Worm (Caenorhabditis elegans): ENCODE results near the gene lin-49.

The lin-49 gene

DNA sequence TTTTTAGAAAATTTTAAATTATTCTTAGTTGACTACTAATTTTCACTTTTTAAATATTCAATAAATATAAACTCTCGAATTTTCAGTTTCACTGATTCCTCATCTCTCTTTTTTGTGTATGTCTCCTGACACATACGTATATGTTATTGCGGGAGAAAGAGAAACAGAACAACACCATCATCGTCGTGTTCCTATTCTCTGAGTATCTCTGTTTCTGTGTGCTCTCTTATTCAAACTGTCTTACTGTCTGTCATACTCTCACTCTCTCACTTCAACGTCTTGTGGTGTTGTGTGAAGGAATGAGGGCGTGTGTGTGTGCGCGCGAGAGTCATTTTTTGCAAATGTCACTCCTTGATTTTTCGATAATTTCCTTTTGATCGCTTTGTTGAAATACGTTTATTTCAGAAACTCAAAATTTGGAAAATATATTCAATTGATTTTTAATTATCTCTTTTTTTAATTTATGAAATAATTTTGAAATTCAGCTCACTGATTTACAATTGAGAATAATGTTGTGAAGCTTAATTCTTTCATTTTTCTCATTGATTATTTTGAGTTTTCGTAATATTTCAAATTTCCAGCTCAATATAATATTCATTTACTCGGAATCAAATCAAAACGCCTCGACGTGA lies at the start of gene lin-49:
Gene lin-49, plus strand, starts transcription at position 582 of the 632 bp plus-strand sequence.
- TF ChIP-seq unc-62 (GFP tag; optimal IDR thresholded peaks at IDR 0.05) = no peak

DNA sequence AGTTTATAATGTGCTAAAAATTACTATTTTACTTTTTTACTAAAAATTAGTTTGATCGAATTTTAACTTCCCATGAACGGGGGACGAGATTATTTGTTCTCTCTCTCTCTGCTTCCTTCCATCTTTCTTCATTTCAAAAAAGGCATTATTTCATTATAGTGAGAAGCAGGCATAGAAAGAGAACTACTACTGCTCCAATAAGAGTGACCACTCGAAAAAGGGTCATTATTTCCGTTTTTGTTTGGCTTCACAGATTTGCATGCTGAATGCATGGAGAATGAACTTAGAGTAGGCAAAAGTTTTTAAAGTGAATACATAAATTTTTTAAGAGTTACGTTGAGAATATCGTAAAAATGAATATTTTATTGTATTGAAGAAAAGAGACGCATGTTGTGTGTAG lies 49.8 kb upstream of the lin-49 start:
- no peak for TF ChIP-seq unc-62 (GFP tag; optimal IDR thresholded peaks at IDR 0.05)

DNA sequence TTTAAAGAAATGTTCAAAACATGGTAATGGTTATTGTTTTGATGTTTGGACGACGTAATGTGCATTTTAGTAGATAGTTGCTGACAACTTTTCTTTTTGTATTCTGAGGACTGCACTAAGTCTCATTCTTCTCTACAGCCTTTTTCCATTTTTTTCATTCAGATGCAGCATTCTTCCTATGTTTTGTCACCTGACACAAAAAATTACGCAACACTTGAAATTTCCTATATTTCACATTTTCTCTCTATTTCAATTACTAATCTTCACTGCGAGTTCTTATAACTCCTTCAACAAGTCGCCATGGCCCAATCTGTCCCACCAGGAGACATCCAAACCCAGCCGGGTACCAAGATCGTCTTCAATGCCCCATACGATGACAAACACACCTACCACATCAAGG lies 49.3 kb upstream of the lin-49 start, which contains the start of gene Y59H11AM.1:
Gene Y59H11AM.1, plus strand, starts transcription at position 301 of the 400 bp plus-strand sequence.
- no peak for TF ChIP-seq unc-62 (GFP tag; optimal IDR thresholded peaks at IDR 0.05)

DNA sequence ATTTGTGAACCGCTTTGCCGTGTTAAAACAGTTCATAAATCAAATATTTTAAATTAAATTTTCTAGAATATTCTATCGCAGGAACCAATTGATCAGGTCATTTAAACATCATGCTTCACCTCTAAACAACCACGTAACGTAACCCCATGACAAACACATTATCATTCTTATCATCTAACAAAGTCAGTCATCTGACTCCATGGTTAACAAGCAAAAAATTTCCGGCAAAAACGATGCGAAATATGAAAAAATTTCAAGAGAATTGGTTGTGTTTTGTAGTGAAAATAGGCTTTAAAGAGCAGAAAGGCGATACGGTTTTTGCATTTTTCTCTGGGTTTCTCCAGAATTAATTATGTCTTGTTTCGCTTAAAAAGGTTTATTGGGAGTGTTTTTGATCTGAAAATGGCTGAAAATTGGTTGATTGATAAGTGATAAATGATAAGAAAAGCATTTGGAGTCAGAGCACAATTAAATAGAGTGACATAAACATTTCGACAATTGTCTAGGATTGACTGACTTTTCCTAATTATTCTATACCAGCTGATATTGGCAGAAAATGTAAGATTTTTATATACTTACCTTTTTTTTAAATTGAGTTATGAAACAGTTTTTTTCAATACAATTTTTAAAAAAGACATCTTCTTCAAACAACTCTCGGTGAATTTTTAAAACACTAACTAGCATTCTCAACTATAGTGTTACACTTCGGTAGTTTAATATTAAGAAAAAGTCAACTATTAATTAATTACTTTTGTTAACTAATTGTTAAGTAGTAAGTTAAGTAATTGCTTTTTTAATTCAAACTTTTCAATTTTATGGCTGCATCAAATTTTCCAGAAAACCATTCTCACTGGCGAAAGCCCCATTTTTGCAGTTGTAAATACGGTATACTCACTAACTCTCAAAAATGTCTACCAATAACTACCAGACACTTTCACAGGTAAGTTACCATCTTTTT lies 35.1 kb upstream of the lin-49 start, which contains the start of gene catp-7:
Gene catp-7, plus strand, starts transcription at position 908 of the 958 bp plus-strand sequence.
- TF ChIP-seq unc-62 (GFP tag; optimal IDR thresholded peaks at IDR 0.05) = no peak

DNA sequence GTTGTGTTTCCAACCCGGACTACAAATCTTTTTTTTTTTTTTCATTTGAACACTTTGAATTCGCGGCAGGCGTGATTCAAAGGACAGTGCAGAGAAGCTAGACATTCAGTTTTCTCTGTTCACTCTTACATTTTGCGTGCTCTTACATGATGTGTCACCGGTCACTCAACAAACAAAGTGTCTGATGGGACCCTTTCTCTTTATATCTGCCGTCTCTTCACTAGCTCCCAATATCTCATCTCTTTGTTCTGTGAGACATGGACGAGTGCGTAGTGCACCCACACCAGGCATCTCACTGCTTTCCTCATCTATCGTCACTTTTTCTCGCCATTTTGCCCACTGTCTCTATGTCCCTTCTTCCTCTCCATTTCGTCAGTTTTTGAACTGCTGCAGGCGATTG lies 33.4 kb upstream of the lin-49 start:
- no peak for TF ChIP-seq unc-62 (GFP tag; optimal IDR thresholded peaks at IDR 0.05)

DNA sequence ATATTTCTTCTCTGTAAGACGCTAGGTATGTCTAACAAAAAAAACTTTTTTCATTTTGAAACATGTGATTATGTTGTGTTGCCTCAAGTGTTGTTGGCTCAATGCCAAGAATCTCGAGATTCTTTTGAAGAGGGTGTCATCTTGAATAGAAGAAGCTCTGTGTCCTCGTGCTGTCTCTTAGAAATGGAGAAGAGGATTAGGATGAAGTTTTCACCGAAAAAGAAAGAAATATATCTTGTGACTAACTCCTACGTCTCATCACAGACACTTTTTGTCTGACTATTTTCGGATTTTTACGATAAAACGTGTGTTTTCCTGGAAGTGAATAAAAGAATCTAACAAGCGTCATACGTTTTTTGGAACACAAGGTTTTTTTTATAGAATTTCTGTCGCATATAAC lies 32.9 kb upstream of the lin-49 start:
- no peak for TF ChIP-seq unc-62 (GFP tag; optimal IDR thresholded peaks at IDR 0.05)

DNA sequence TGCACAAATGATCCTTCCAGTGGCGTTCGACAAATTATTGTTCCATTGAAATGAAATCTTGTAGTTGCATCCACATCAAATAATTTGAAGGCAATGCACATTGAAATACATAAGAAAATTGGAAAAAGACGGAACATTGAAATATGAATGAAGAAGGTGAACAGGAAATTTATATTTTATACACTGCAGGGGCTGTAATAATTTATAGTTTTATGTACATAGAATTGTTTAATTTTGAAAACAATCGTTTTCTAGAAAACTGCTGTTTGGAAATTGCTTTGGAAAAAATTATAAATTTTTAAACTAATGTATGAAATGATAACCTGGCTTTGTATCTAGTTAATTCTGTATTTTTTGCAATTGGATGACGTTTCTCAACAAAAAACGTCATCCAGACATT lies 25.2 kb upstream of the lin-49 start, which contains the start of gene Y59H11AR.3:
Gene Y59H11AR.3, minus strand, starts transcription at position 101 of the 400 bp plus-strand sequence.
- no peak for TF ChIP-seq unc-62 (GFP tag; optimal IDR thresholded peaks at IDR 0.05)

DNA sequence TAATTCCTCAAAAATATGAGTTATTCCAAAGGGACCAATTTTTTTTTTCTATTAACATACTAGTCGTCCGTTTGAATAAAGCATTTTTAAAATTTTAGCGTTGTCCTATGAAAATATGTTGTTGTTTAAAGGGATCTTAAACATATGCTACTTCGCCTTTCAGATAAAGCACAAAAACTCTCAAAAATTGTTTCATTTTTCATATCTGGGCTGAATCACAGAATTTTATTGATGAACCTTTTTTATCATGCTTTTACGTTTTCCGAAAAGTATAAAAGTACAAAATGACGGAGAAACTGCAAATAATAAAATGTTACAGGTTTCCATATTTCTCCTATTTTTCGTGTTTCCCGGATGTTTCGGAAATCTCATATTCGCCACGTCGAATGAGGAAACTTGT lies 24.7 kb upstream of the lin-49 start, which contains the start of gene clec-181:
Gene clec-181, plus strand, starts transcription at position 301 of the 400 bp plus-strand sequence.
- TF ChIP-seq unc-62 (GFP tag; optimal IDR thresholded peaks at IDR 0.05) = no peak

DNA sequence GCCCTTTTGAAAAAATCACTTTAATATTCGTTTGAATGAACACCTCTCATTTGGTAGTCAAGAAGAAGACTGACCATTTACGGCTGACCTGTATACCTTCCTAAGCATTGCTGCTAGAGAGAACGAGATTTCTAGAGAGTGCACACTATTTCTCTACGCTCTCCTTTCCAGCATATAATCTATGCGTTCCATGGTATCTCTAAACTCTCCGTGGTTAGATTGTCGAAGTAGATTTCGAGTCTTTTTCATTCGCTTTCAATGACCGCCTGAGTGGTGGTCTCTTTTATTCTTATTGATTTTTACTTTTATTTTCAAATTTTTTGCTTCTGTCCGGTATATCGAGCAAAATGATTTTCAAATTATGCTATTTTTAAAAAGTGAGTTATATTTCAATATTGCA lies 23.0 kb upstream of the lin-49 start:
- no peak for TF ChIP-seq unc-62 (GFP tag; optimal IDR thresholded peaks at IDR 0.05)

DNA sequence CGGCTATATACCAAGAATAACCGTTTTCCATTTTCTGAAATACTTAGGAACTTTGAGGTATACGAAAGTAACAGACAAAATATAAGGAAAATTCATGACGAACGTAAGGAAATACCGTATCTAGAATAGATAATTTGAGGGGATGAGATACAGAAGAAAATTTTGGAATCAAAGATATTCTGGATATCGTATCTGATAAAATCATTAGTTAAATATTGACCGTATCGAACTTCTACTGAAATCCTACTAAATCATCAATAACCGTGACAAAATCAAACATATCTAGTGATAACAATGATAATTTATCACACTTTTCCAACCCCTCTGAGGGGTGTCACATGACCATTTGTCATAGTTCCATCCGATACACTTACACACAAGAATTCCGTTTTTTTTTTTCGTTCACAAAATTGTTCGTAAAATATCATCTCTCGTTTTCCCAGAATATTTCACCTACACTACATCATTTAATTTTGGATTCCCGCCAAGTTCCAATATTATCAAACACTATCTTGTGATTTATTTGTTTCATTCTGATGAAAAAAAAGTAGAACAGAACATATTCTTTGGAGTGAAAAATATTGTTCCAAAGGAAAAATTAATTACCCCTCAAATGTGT lies 19.7 kb upstream of the lin-49 start, which contains the start of gene Y59H11AR.4:
Gene Y59H11AR.4, minus strand, starts transcription at position 51 of the 619 bp plus-strand sequence.
- no peak for TF ChIP-seq unc-62 (GFP tag; optimal IDR thresholded peaks at IDR 0.05)

DNA sequence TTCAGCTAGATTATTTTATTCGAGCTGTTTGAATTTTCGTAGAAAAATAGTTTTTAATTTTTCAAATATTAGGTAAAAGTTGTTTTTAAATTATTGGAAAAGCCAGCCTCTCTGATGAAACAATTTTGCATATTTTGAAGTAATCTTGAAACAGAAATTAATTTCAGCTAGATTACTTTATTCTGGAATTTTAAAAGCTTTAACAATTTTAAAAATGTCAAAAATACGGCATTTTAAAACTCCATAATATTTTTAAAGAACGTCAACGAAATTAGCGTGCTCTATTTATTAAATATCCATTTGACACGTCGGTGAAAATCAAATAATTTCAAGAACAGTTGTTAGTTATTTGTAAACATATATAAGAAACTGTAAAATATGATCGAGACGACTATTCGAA lies 17.6 kb upstream of the lin-49 start, which contains the start of gene Y59H11AR.10:
Gene Y59H11AR.10, plus strand, starts transcription at position 301 of the 400 bp plus-strand sequence.
- TF ChIP-seq unc-62 (GFP tag; optimal IDR thresholded peaks at IDR 0.05) = no peak

DNA sequence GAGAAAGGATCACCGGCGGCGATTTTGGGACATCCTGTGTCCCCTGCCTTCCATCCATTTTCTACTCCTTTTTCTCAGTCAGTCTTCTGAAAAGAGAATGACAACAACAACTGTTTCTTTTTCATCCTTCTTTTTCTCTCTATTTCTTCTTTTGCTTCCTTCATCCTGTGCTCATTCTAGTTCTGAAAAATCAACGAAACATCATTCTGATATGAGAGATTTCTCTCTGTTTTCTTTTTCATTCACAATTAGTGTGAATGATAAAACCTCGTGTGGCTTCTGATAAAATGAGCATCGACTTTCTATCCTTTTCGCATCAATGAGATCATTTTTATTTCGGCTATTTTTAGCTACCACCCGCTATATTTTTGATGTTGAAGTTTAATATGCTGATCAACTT lies 15.3 kb upstream of the lin-49 start:
- TF ChIP-seq unc-62 (GFP tag; optimal IDR thresholded peaks at IDR 0.05) = no peak

DNA sequence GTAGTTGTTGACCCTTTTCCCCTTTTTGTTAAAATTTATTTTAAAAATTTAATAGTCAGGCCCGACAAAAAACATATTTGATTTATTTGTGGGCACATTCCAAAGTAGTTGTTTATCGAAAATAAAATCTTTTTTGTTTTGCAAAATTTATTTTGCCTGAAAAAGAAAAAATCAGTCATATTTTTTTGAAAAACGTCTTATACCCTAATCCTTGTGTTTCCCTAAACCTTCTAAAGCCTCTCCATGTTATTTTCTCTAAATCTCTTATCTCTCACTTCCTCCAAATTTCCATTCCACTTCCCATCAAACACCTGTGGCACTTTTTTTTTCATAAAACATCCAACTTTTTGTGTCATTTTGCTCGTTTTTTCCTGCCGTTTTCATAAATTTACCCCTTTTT lies 12.3 kb upstream of the lin-49 start:
- no peak for TF ChIP-seq unc-62 (GFP tag; optimal IDR thresholded peaks at IDR 0.05)

DNA sequence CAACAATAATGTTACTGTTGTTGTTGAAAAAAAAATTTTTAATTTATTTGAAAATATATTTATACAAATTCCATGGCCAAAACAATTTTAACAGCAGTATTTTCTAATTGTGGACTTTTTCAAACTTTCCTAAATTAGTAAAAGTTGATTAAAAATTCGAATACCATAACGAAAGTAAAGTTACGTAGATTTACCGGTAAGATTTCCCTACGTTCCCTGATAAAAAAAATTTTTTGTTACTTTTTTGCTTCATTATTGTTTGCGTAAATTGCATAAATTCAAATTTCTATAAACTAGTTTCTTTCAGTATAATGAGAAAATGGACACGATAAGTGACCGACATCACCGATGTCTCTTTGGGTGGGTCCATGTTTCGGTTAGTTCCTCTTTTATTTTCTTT lies 11.5 kb upstream of the lin-49 start, which contains the start of gene F42A9.6:
Gene F42A9.6, plus strand, starts transcription at position 301 of the 400 bp plus-strand sequence.
- no peak for TF ChIP-seq unc-62 (GFP tag; optimal IDR thresholded peaks at IDR 0.05)

DNA sequence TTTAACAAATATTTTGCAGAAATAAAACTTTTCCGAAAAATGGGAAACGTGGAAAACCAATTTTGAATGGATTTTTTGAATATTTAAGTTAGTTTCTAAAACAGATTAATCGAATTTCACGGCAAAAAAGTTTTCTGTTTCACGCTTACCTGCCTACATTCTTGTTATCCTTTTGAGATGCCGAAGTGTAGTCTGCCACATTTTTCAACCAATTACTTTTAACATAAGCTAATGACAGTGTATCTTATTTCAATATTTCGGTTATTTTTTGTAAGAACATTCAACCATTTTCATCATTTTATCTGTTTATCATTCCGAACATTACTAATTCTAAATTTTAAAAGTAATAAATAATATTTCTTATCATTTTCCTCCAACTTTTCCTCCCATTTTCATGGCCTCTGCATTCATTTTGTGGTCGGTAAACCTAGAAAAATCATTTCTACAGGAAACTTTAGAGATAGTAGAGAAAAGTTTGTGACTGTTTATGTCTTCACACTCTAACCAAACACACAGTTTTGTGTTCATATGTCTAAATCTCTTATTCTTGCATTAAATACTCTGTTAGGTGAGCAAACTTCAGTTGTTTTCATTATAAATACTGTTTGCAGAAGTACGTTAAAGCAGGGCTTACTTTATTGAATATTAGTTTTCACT lies 8.5 kb upstream of the lin-49 start, which contains the start of the genes F42A9.17 and cyp-33E2:
Gene F42A9.17, minus strand, starts transcription at position 51 of the 657 bp plus-strand sequence.
Gene cyp-33E2, plus strand, starts transcription at position 449 of the 657 bp plus-strand sequence.
- TF ChIP-seq unc-62 (GFP tag; optimal IDR thresholded peaks at IDR 0.05) = no peak

Data from whole organism, dauer.